Worm (Caenorhabditis elegans): ENCODE results near the gene T22C8.3.

The T22C8.3 gene

ce11 chrII:8590684-8591083 is 31.1 kb downstream of the T22C8.3 start, which contains the start of gene aptf-4:
aptf-4 (plus strand) TSS chrII:8590984.
- TF ChIP-seq flh-1 (GFP tag; optimal IDR thresholded peaks at IDR 0.05) (no peak), bed-3 (GFP tag; optimal IDR thresholded peaks at IDR 0.05) (no peak), lsy-2 (tag; optimal IDR thresholded peaks at IDR 0.05) (no peak), M03D4.4 (tag; optimal IDR thresholded peaks at IDR 0.05) (no peak), snpc-4 (tag; optimal IDR thresholded peaks at IDR 0.05) (no peak), pha-4 (tag; optimal IDR thresholded peaks at IDR 0.05) (no peak), elt-3 (tag; optimal IDR thresholded peaks at IDR 0.05) (no peak), sptf-1 (tag; optimal IDR thresholded peaks at IDR 0.05) (no peak), unc-39 (tag; optimal IDR thresholded peaks at IDR 0.05) (no peak), mab-5 (tag; optimal IDR thresholded peaks at IDR 0.05) (no peak), ceh-83 (GFP tag; optimal IDR thresholded peaks at IDR 0.05) (no peak), zip-8 (tag; optimal IDR thresholded peaks at IDR 0.05) (no peak), lin-13 (tag; optimal IDR thresholded peaks at IDR 0.05) (no peak), nhr-28 (tag; optimal IDR thresholded peaks at IDR 0.05) (no peak), tbx-8 (GFP tag; optimal IDR thresholded peaks at IDR 0.05) (no peak)

DNA sequence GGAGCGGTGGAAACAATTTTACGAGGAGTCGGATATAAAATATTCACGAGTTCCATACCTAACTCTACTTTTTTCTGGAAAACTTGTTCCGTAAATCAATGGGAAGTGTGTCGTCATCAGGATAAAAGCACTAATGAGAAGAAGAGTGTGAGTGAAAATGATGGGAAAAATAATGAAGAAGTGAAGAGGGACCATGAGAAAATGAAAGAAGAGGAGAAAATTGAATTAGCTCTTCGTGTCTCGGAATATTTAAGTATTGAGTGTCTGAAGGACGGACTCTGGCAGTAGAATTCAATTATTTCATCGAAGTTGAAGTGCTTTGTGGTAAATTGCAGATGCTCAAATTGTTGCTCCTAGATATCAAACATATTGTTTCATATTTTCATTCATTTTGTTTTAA is 32.6 kb downstream of the T22C8.3 start:
- TF ChIP-seq ceh-39 (tag; optimal IDR thresholded peaks at IDR 0.05) = no peak
- TF ChIP-seq ces-1 (GFP tag; optimal IDR thresholded peaks at IDR 0.05) = peak; percentile 100

DNA sequence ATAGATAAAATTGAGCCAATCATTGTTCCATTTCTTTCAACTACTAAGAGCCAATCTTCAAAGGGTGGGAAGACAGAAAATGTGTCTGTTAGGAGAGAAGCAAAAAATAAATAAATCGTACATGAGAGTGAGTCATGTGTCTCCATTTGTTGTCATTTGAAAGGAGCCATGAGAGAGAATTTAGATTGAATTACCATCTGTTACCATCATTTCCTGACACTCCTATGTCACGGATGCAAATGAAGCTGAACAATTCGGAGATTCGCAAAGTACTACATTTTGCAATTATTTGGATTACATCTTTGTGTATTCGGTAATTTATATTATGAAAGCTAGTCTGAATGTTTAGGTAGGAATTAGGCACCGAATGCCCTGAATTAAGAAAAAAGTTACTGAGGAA is 33.3 kb downstream of the T22C8.3 start:
- TF ChIP-seq nhr-2 (tag; optimal IDR thresholded peaks at IDR 0.05) (no peak), nhr-28 (tag; optimal IDR thresholded peaks at IDR 0.05) (no peak), ces-1 (GFP tag; optimal IDR thresholded peaks at IDR 0.05) (peak; percentile 93)

ce11 chrII:8587660-8588230 is 34.0 kb downstream of the T22C8.3 start:
- TF ChIP-seq lin-32 (GFP tag; optimal IDR thresholded peaks at IDR 0.05) = no peak
- TF ChIP-seq ceh-83 (GFP tag; optimal IDR thresholded peaks at IDR 0.05) = no peak
- TF ChIP-seq ceh-39 (tag; optimal IDR thresholded peaks at IDR 0.05) = no peak
- TF ChIP-seq mab-5 (tag; optimal IDR thresholded peaks at IDR 0.05) = no peak
- no peak for TF ChIP-seq M03D4.4 (tag; optimal IDR thresholded peaks at IDR 0.05)
- peak; percentile 43 for TF ChIP-seq elt-1 (tag; optimal IDR thresholded peaks at IDR 0.05; ENCODE audit: borderline replicate concordance, insufficient read depth)
- no peak for TF ChIP-seq nhr-12 (tag; optimal IDR thresholded peaks at IDR 0.05)
- no peak for TF ChIP-seq blmp-1 (tag; optimal IDR thresholded peaks at IDR 0.05)
- TF ChIP-seq mls-2 (tag; optimal IDR thresholded peaks at IDR 0.05) = no peak
- TF ChIP-seq ces-1 (GFP tag; optimal IDR thresholded peaks at IDR 0.05) = peak; percentile 99
- no peak for TF ChIP-seq tbx-8 (GFP tag; optimal IDR thresholded peaks at IDR 0.05)
- no peak for TF ChIP-seq hlh-1 (tag; optimal IDR thresholded peaks at IDR 0.05)

DNA sequence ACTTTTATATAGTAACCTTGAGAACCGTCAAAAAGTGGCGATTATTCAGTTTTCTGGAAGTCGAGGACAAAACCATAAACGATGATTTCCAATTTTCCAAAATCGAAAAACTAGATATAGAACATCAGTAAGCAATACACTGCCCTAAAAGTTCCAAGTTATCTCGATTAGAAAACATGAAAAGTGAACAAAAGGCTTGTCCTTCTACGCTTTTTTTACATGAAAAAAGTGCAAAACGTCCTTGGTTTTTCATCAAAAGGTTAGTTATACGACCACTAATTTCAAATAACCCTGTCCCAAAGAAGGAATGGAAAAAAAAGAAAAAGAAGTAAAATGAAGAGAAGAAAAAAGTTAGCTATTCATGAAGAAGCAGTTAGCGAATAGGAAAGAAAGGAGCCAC is 35.9 kb downstream of the T22C8.3 start:
- TF ChIP-seq M03D4.4 (tag; optimal IDR thresholded peaks at IDR 0.05) (no peak), unc-39 (tag; optimal IDR thresholded peaks at IDR 0.05) (no peak), hlh-1 (tag; optimal IDR thresholded peaks at IDR 0.05) (no peak), zip-8 (tag; optimal IDR thresholded peaks at IDR 0.05) (no peak), lin-32 (GFP tag; optimal IDR thresholded peaks at IDR 0.05) (no peak), lin-13 (tag; optimal IDR thresholded peaks at IDR 0.05) (no peak), elt-1 (tag; optimal IDR thresholded peaks at IDR 0.05; ENCODE audit: borderline replicate concordance, insufficient read depth) (no peak), mab-5 (tag; optimal IDR thresholded peaks at IDR 0.05) (no peak), ceh-39 (tag; optimal IDR thresholded peaks at IDR 0.05) (no peak), nhr-12 (tag; optimal IDR thresholded peaks at IDR 0.05) (no peak), sptf-1 (tag; optimal IDR thresholded peaks at IDR 0.05) (no peak), nhr-28 (tag; optimal IDR thresholded peaks at IDR 0.05) (no peak), mls-2 (tag; optimal IDR thresholded peaks at IDR 0.05) (no peak), lsy-2 (tag; optimal IDR thresholded peaks at IDR 0.05) (no peak), tbx-8 (GFP tag; optimal IDR thresholded peaks at IDR 0.05) (no peak), ztf-11 (tag; optimal IDR thresholded peaks at IDR 0.05) (no peak), ceh-43 (GFP tag; optimal IDR thresholded peaks at IDR 0.05) (no peak)

DNA sequence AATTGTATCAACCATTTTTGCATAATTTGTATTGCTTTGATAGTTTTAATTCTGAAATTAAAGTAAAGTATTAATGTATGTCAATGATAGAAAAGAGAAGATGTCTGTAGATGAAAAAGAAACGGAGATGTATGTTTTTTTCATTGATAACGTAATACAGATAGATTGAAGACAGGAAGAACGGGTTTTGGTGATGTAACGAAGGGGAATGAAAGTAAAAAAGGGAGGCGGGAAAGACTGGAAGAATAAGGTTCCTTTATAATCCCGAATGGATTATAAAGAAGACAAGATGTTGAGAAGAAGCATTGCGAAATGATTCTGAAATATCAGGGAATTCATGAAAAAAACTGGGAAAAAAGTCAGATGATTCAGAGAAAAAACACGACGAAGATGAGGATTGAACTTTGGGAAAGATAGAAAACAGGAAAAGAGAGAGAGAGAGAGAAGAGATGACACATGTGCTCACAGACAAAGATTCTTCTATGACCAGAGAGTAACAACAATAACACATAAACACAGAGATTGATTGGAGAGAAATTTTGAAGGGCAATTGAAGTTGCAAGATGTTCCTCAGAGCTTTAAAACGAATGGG is 36.7 kb downstream of the T22C8.3 start, which contains the start of gene F54C9.11:
TSS of gene F54C9.11 (minus strand) at position 51 of the 592 bp plus-strand sequence.
- TF ChIP-seq ceh-43 (GFP tag; optimal IDR thresholded peaks at IDR 0.05) = no peak
- TF ChIP-seq sem-2 (GFP tag; optimal IDR thresholded peaks at IDR 0.05) = no peak
- no peak for TF ChIP-seq pha-4 (tag; optimal IDR thresholded peaks at IDR 0.05)
- TF ChIP-seq mab-5 (tag; optimal IDR thresholded peaks at IDR 0.05) = no peak
- no peak for TF ChIP-seq lin-13 (tag; optimal IDR thresholded peaks at IDR 0.05)
- TF ChIP-seq unc-120 (tag; optimal IDR thresholded peaks at IDR 0.05; ENCODE audit: poor library complexity, severe bottlenecking) = no peak
- TF ChIP-seq flh-1 (GFP tag; optimal IDR thresholded peaks at IDR 0.05) = no peak
- TF ChIP-seq nhr-237 (tag; optimal IDR thresholded peaks at IDR 0.05) = no peak
- TF ChIP-seq tbx-8 (GFP tag; optimal IDR thresholded peaks at IDR 0.05) = no peak
- no peak for TF ChIP-seq hlh-1 (tag; optimal IDR thresholded peaks at IDR 0.05)
- TF ChIP-seq zip-8 (tag; optimal IDR thresholded peaks at IDR 0.05) = no peak
- TF ChIP-seq bed-3 (GFP tag; optimal IDR thresholded peaks at IDR 0.05) = no peak
- TF ChIP-seq cnd-1 (tag; optimal IDR thresholded peaks at IDR 0.05) = no peak
- TF ChIP-seq mls-2 (tag; optimal IDR thresholded peaks at IDR 0.05) = no peak
- TF ChIP-seq elt-1 (tag; optimal IDR thresholded peaks at IDR 0.05; ENCODE audit: borderline replicate concordance, insufficient read depth) = no peak
- TF ChIP-seq ceh-39 (tag; optimal IDR thresholded peaks at IDR 0.05) = no peak
- no peak for TF ChIP-seq unc-39 (tag; optimal IDR thresholded peaks at IDR 0.05)
- TF ChIP-seq sptf-1 (tag; optimal IDR thresholded peaks at IDR 0.05) = no peak
- no peak for TF ChIP-seq drap-1 (GFP tag; optimal IDR thresholded peaks at IDR 0.05)
- TF ChIP-seq elt-3 (tag; optimal IDR thresholded peaks at IDR 0.05) = no peak

All from whole organism, mixed stage, embryonic.